Worm (Caenorhabditis elegans): ENCODE results near the gene F21D9.4.
A peak's percentile ranks its signal among the peaks of the same experiment; 100 is the strongest.

F21D9.4 gene

ce11 chrV:19205450-19205849 lies 48.2 kb upstream of the F21D9.4 start (continued):
- TF ChIP-seq lin-39 (tag; optimal IDR thresholded peaks at IDR 0.05) (no peak), arid-1 (GFP tag; conservative IDR thresholded peaks at IDR 0.05) (no peak), daf-8 (GFP tag; IDR thresholded peaks at IDR 0.05) (no peak), hif-1 (tag; optimal IDR thresholded peaks at IDR 0.05) (peak in 1 of 2 experiments; percentile 2)

ce11 chrV:19206911-19207310 lies 46.7 kb upstream of the F21D9.4 start:
- TF ChIP-seq nhr-28 (tag; optimal IDR thresholded peaks at IDR 0.05) (peak; percentile 59), lin-29 (GFP tag; IDR thresholded peaks at IDR 0.05) (no peak), hlh-30 (tag; optimal IDR thresholded peaks at IDR 0.05; ENCODE audit: insufficient read depth) (no peak), nhr-102 (tag; optimal IDR thresholded peaks at IDR 0.05) (peak; percentile 9), pha-4 (GFP tag; IDR thresholded peaks at IDR 0.05) (no peak), pha-4 (tag; optimal IDR thresholded peaks at IDR 0.05) (no peak), hif-1 (tag; optimal IDR thresholded peaks at IDR 0.05) (no peak), nhr-25 (tag; optimal IDR thresholded peaks at IDR 0.05; ENCODE audit: borderline replicate concordance, insufficient read depth) (no peak), ceh-20 (GFP tag; IDR thresholded peaks at IDR 0.05) (0 out of 2 replicates have a peak, but pooled peaks have one; percentile 10), zip-2 (tag; optimal IDR thresholded peaks at IDR 0.05) (no peak), pqm-1 (tag; optimal IDR thresholded peaks at IDR 0.05) (peak; percentile 78), mdl-1 (tag; optimal IDR thresholded peaks at IDR 0.05) (peak in 1 of 2 experiments; percentile 13), daf-16 (GFP tag; optimal IDR thresholded peaks at IDR 0.05) (no peak), daf-16 (tag; optimal IDR thresholded peaks at IDR 0.05) (peak; percentile 75), hlh-11 (tag; optimal IDR thresholded peaks at IDR 0.05) (peak; percentile 70), ama-1 (optimal IDR thresholded peaks at IDR 0.05) (no peak), spr-1 (tag; optimal IDR thresholded peaks at IDR 0.05) (no peak), fos-1 (tag; optimal IDR thresholded peaks at IDR 0.05) (no peak), mes-2 (tag; optimal IDR thresholded peaks at IDR 0.05; ENCODE audit: poor library complexity, severe bottlenecking) (no peak), nhr-42 (GFP tag; IDR thresholded peaks at IDR 0.05) (no peak), zfp-3 (GFP tag; conservative IDR thresholded peaks at IDR 0.05) (no peak), mxl-3 (GFP tag; optimal IDR thresholded peaks at IDR 0.05) (peak; percentile 6), aly-2 (tag; optimal IDR thresholded peaks at IDR 0.05) (no peak), dmd-6 (GFP tag; IDR thresholded peaks at IDR 0.05) (peak; percentile 86), mxl-2 (GFP tag; conservative IDR thresholded peaks at IDR 0.05) (no peak), nhr-41 (GFP tag; IDR thresholded peaks at IDR 0.05) (no peak), php-3 (GFP tag; IDR thresholded peaks at IDR 0.05) (peak; percentile 84), unc-130 (GFP tag; optimal IDR thresholded peaks at IDR 0.05) (no peak), daf-12 (tag; optimal IDR thresholded peaks at IDR 0.05) (no peak), set-16 (GFP tag; IDR thresholded peaks at IDR 0.05) (no peak), dmd-8 (GFP tag; IDR thresholded peaks at IDR 0.05) (no peak), nhr-77 (tag; optimal IDR thresholded peaks at IDR 0.05) (peak; percentile 32), jun-1 (tag; optimal IDR thresholded peaks at IDR 0.05) (no peak), dve-1 (tag; optimal IDR thresholded peaks at IDR 0.05; ENCODE audit: insufficient read depth) (peak; percentile 66), lin-13 (GFP tag; optimal IDR thresholded peaks at IDR 0.05) (peak; percentile 29)

ce11 chrV:19211795-19212194 lies 41.8 kb upstream of the F21D9.4 start, which contains the start of gene nhr-79:
TSS of gene nhr-79 (minus strand) at chrV:19211895.
- TF ChIP-seq nhr-48 (tag; optimal IDR thresholded peaks at IDR 0.05), result no peak
- no peak for TF ChIP-seq dve-1 (tag; optimal IDR thresholded peaks at IDR 0.05; ENCODE audit: insufficient read depth)
- no peak for TF ChIP-seq unc-62 (GFP tag; optimal IDR thresholded peaks at IDR 0.05 in 1 of 2)
- TF ChIP-seq unc-62 (tag; optimal IDR thresholded peaks at IDR 0.05), result no peak
- TF ChIP-seq dmd-9 (GFP tag; IDR thresholded peaks at IDR 0.05), result no peak
- TF ChIP-seq ceh-20 (GFP tag; IDR thresholded peaks at IDR 0.05), result no peak
- no peak for TF ChIP-seq nhr-10 (tag; optimal IDR thresholded peaks at IDR 0.05)
- TF ChIP-seq nhr-42 (GFP tag; IDR thresholded peaks at IDR 0.05), result no peak
- no peak for TF ChIP-seq ceh-44 (GFP tag; IDR thresholded peaks at IDR 0.05)
- TF ChIP-seq lin-29 (GFP tag; IDR thresholded peaks at IDR 0.05), result no peak
- no peak for TF ChIP-seq unc-130 (GFP tag; optimal IDR thresholded peaks at IDR 0.05)
- TF ChIP-seq F26F4.8 (GFP tag; conservative IDR thresholded peaks at IDR 0.05), result no peak
- TF ChIP-seq pha-4 (GFP tag; IDR thresholded peaks at IDR 0.05), result no peak
- TF ChIP-seq pha-4 (tag; optimal IDR thresholded peaks at IDR 0.05), result no peak
- no peak for TF ChIP-seq F44E2.7 (GFP tag; IDR thresholded peaks at IDR 0.05)
- no peak for TF ChIP-seq ZK337.2 (GFP tag; IDR thresholded peaks at IDR 0.05)
- TF ChIP-seq tag-97 (GFP tag; IDR thresholded peaks at IDR 0.05), result no peak
- no peak for TF ChIP-seq rbr-2 (tag; optimal IDR thresholded peaks at IDR 0.05)
- TF ChIP-seq hmg-1.1 (GFP tag; IDR thresholded peaks at IDR 0.05), result no peak
